Worm (Caenorhabditis elegans): ENCODE results near the gene dhcr-7.

DNA sequence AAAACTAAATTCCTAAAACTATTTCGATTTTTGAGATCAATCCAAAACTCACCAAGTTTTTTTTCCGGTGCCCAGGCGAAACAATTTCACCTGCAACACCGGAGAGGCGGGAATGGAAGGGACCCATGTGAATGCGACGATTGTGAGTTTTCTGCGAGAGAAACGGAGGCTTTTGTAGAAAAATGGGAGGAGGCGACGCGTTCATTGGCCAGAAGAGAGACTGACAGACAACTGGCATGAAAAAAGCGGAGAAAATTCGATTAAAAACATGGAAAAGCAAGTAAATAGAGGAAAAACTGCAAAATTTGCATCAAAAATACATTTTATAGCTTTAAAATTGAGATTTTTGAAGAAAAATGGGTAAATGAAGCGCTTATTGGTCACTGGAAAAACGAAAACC lies 9.4 kb downstream of the dhcr-7 start, which contains the start of gene B0250.7:
- no peak for TF ChIP-seq elt-1 (tag; optimal IDR thresholded peaks at IDR 0.05)
- TF ChIP-seq nhr-21 (tag; optimal IDR thresholded peaks at IDR 0.05), result no peak
- TF ChIP-seq lin-13 (GFP tag; optimal IDR thresholded peaks at IDR 0.05), result no peak
- no peak for TF ChIP-seq ztf-11 (tag; optimal IDR thresholded peaks at IDR 0.05)
- no peak for TF ChIP-seq unc-62 (GFP tag; optimal IDR thresholded peaks at IDR 0.05)
- TF ChIP-seq nhr-237 (tag; optimal IDR thresholded peaks at IDR 0.05), result no peak
- no peak for TF ChIP-seq snpc-4 (tag; optimal IDR thresholded peaks at IDR 0.05)
- no peak for TF ChIP-seq nhr-6 (tag; optimal IDR thresholded peaks at IDR 0.05)
- TF ChIP-seq nhr-10 (tag; optimal IDR thresholded peaks at IDR 0.05), result no peak
- no peak for TF ChIP-seq F13H6.1 (tag; optimal IDR thresholded peaks at IDR 0.05)
- no peak for TF ChIP-seq skn-1 (tag; optimal IDR thresholded peaks at IDR 0.05)
- TF ChIP-seq nhr-11 (tag; optimal IDR thresholded peaks at IDR 0.05), result no peak
- no peak for TF ChIP-seq nhr-23 (tag; optimal IDR thresholded peaks at IDR 0.05)
- TF ChIP-seq R02D3.7 (tag; optimal IDR thresholded peaks at IDR 0.05), result no peak
